Worm (Caenorhabditis elegans) whole organism, L2 larva: Measurements from ENCODE around the gene str-41.

Source experiments
- C34F6.9 ChIP-seq: fragments of 150-350 bp; optimal IDR thresholded peaks from 2 replicates; lab custom pipeline; 2014; ENCODE audit warnings: missing biosample characterization, missing genetic modification characterization
- F13H6.1 ChIP-seq: sonication (generic microtip); optimal IDR thresholded peaks from 2 replicates; lab custom pipeline; 2016; ENCODE audit warnings: missing genetic modification characterization, missing compliant biosample characterization
- Y55F3AM.14 ChIP-seq: fragments of 200-800 bp; sonication (Bioruptor generic); optimal IDR thresholded peaks from 2 replicates; lab custom pipeline; 2018; ENCODE audit warnings: mild to moderate bottlenecking, missing genetic modification characterization, missing compliant biosample characterization
- ZK546.5 ChIP-seq: sonication (generic microtip); optimal IDR thresholded peaks from 2 replicates; lab custom pipeline; 2017; ENCODE audit warnings: missing biosample characterization, missing genetic modification characterization
- aly-2 ChIP-seq: fragments of 150-350 bp; optimal IDR thresholded peaks from 2 replicates; lab custom pipeline; 2014; ENCODE audit warnings: missing biosample characterization, missing genetic modification characterization
- ama-1 ChIP-seq: fragments of 150-350 bp; optimal IDR thresholded peaks from 2 replicates; lab custom pipeline; 2018; ENCODE audit warnings: inconsistent platforms
- blmp-1 ChIP-seq: sonication (generic microtip); optimal IDR thresholded peaks from 2 replicates; lab custom pipeline; 2017; ENCODE audit warnings: missing genetic modification characterization, mild to moderate bottlenecking, missing compliant biosample characterization, antibody characterized with exemption, moderate library complexity; ENCODE audit not compliant: insufficient read depth
- ceh-82 ChIP-seq: fragments of 150-350 bp; optimal IDR thresholded peaks from 2 replicates; lab custom pipeline; 2014; ENCODE audit warnings: missing biosample characterization, missing genetic modification characterization
- crh-2 ChIP-seq: sonication (generic microtip); optimal IDR thresholded peaks from 2 replicates; lab custom pipeline; 2017; ENCODE audit warnings: missing biosample characterization, missing genetic modification characterization
- egl-27 ChIP-seq: sonication (generic microtip); optimal IDR thresholded peaks from 3 replicates; lab custom pipeline; 2017; ENCODE audit warnings: missing biosample characterization, missing genetic modification reagents, missing genetic modification characterization
- elt-1 ChIP-seq: fragments of 150-350 bp; optimal IDR thresholded peaks from 2 replicates; lab custom pipeline; 2014; ENCODE audit warnings: missing biosample characterization, missing genetic modification characterization
- gmeb-1 ChIP-seq: fragments of 150-350 bp; optimal IDR thresholded peaks from 2 replicates; lab custom pipeline; 2014; ENCODE audit warnings: missing biosample characterization, missing genetic modification characterization
- lin-11 ChIP-seq: fragments of 150-350 bp; sonication (generic microtip); optimal IDR thresholded peaks from 2 replicates; lab custom pipeline; 2014; ENCODE audit warnings: missing biosample characterization, missing genetic modification characterization, inconsistent platforms, mixed read lengths
- lin-13 ChIP-seq: fragments of 150-350 bp; optimal IDR thresholded peaks from 2 replicates; lab custom pipeline; 2014; ENCODE audit warnings: missing biosample characterization, missing genetic modification reagents, missing genetic modification characterization
- lin-39 ChIP-seq: fragments of 150-350 bp; optimal IDR thresholded peaks from 2 replicates; lab custom pipeline; 2014; ENCODE audit warnings: missing biosample characterization, missing genetic modification reagents, missing genetic modification characterization
- lsy-2 ChIP-seq, 2 experiments: fragments of 150-350 bp in 1 of 2; sonication (generic microtip) in 1 of 2; optimal IDR thresholded peaks; 2 replicates each; lab custom pipeline; 2014 to 2017; ENCODE audit warnings: missing biosample characterization in 2 of 2, missing genetic modification characterization in 2 of 2
- mab-5 ChIP-seq: fragments of 150-350 bp; optimal IDR thresholded peaks from 2 replicates; lab custom pipeline; 2014; ENCODE audit warnings: missing biosample characterization, missing genetic modification characterization
- mbf-1 ChIP-seq: sonication (generic microtip); optimal IDR thresholded peaks from 2 replicates; lab custom pipeline; 2017; ENCODE audit warnings: missing biosample characterization, missing genetic modification characterization
- nhr-12 ChIP-seq: fragments of 150-350 bp; optimal IDR thresholded peaks from 2 replicates; lab custom pipeline; 2014; ENCODE audit warnings: missing biosample characterization, missing genetic modification characterization
- nhr-129 ChIP-seq: fragments of 150-350 bp; optimal IDR thresholded peaks from 2 replicates; lab custom pipeline; 2014; ENCODE audit warnings: missing biosample characterization, missing genetic modification characterization
- nhr-21 ChIP-seq: fragments of 150-350 bp; optimal IDR thresholded peaks from 2 replicates; lab custom pipeline; 2014; ENCODE audit warnings: missing biosample characterization, missing genetic modification characterization
- nhr-237 ChIP-seq: fragments of 150-350 bp; optimal IDR thresholded peaks from 2 replicates; lab custom pipeline; 2014; ENCODE audit warnings: missing biosample characterization, missing genetic modification characterization
- nhr-25 ChIP-seq: fragments of 150-350 bp; sonication (generic microtip); optimal IDR thresholded peaks from 3 replicates; lab custom pipeline; 2014; ENCODE audit warnings: missing biosample characterization, missing genetic modification characterization
- nhr-6 ChIP-seq: fragments of 150-350 bp; optimal IDR thresholded peaks from 2 replicates; lab custom pipeline; 2014; ENCODE audit warnings: missing biosample characterization, missing genetic modification characterization
- nhr-77 ChIP-seq: fragments of 150-350 bp; optimal IDR thresholded peaks from 2 replicates; lab custom pipeline; 2014; ENCODE audit warnings: missing biosample characterization, missing genetic modification characterization
- peb-1 ChIP-seq: fragments of 150-350 bp; optimal IDR thresholded peaks from 2 replicates; lab custom pipeline; 2014; ENCODE audit warnings: missing biosample characterization, missing genetic modification characterization
- skn-1 ChIP-seq: sonication (generic microtip); optimal IDR thresholded peaks from 2 replicates; lab custom pipeline; 2017; ENCODE audit warnings: missing biosample characterization, missing genetic modification characterization
- sma-3 ChIP-seq: sonication (generic microtip); optimal IDR thresholded peaks from 2 replicates; lab custom pipeline; 2016; ENCODE audit warnings: missing genetic modification reagents, missing genetic modification characterization, missing compliant biosample characterization
- sma-9 ChIP-seq, 2 experiments: fragments of 150-350 bp in 1 of 2; sonication (generic microtip) in 1 of 2; optimal IDR thresholded peaks; 2 replicates each; lab custom pipeline; 2014 to 2016; ENCODE audit warnings: missing genetic modification characterization in 2 of 2, mild to moderate bottlenecking in 1 of 2, missing biosample characterization in 1 of 2, missing compliant biosample characterization in 1 of 2, missing genetic modification reagents in 1 of 2, moderate library complexity in 1 of 2
- unc-62 ChIP-seq: fragments of 150-350 bp; optimal IDR thresholded peaks from 2 replicates; lab custom pipeline; 2014; ENCODE audit warnings: missing biosample characterization, missing genetic modification reagents, missing genetic modification characterization
- zag-1 ChIP-seq: fragments of 150-350 bp; optimal IDR thresholded peaks from 2 replicates; lab custom pipeline; 2014; ENCODE audit warnings: missing biosample characterization, missing genetic modification characterization
- ztf-1 ChIP-seq: fragments of 200-800 bp; sonication (Bioruptor generic); conservative IDR thresholded peaks from 2 replicates; pipeline ENCODE4 v1.3.6; 2022; ENCODE audit warnings: missing genetic modification characterization, missing compliant biosample characterization
- ztf-11 ChIP-seq: sonication (generic microtip); optimal IDR thresholded peaks from 2 replicates; lab custom pipeline; 2017; ENCODE audit warnings: missing biosample characterization, missing genetic modification characterization

str-41 gene

DNA sequence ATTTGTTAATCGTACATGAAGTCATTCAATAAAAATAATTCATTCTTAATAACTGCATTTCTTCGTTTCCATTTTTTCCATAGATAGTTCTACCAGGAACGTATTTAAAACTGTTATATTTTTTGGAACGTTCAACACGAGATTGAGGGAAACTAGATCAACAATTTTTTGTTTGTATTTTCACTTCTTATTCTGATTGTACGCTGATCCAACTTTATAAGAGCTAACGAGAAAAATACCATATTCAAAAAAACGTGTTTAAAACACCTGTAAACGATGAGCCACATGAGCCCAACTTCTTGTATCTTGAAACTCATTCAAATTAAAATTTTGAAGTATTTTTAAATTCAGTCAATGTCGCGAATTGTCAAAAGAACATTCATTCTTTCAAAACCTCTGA lies 4.8 kb downstream of the str-41 start:
- TF ChIP-seq ceh-82 (tag; lab: Kevin White, UChicago) (no peak), nhr-12 (tag; lab: Kevin White, UChicago) (no peak), ztf-1 (GFP tag; lab: Robert Waterston, UW) (no peak), lin-39 (tag; lab: Kevin White, UChicago) (no peak), nhr-21 (tag; lab: Kevin White, UChicago) (peak; percentile 31), sma-3 (GFP tag; lab: Kevin White, UChicago) (peak; percentile 1)

DNA sequence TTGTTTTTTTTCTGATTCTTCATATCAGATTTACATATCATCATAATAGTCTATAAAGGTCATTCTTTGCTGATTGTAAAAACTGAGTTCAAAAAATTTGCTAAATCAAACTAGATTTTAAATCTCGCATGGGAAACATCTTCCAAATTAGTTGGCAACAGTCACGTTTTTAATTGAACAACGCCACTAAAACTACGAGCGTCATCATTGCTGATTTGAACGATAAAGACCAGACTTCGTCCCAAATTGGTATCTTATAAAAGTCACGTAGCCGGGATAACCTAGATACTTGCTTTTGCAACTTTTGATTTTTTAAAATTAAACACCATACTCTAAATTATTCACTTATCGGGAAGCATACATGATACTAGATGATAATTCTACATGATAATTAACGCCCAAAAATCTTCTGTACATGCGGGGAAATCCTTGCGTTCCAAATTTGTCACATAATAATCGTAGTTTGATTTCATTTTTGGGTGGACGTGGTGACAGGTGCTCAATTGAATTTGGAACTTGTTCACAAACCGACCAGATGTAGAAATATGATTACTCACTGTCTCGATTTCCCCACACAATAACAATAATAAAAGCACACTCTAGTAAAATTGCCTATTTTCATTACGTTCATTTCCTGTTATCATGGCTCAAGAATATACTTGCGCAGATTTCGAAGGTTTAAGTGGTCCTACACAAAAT lies 5.4 kb downstream of the str-41 start, which contains the start of gene srw-67:
Gene srw-67, plus strand, starts transcription at position 643 of the 699 bp plus-strand sequence.
- TF ChIP-seq nhr-25 (tag; lab: Kevin White, UChicago) (peak; percentile 51), ztf-1 (GFP tag; lab: Robert Waterston, UW) (no peak)

DNA sequence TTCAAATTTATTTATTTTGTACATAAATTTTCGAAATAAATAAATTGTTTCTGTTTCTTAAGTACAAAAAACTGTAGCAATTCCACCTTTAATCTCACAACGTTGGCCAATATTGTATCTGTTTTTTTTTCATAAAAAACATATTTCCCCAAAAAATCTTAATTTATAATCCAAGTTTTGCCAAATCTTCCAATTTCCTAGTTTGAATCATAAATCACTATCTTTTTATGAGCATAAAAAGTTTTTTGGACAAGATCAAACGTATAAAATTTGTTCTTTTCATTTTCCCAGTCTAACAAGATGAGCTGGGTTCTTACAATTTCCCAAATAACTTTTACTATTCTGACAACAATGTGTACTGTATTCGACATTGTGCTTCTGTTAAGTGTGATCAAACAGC lies 8.4 kb downstream of the str-41 start, which contains the start of gene srxa-4:
Gene srxa-4, plus strand, starts transcription at position 301 of the 400 bp plus-strand sequence.
- TF ChIP-seq nhr-77 (tag; lab: Kevin White, UChicago) (no peak), skn-1 (no peak), egl-27 (tag; lab: Kevin White, UChicago) (no peak), zag-1 (tag; lab: Kevin White, UChicago) (no peak), ama-1 (lab: Kevin White, UChicago) (no peak), sma-9 (GFP tag; optimal IDR thresholded peaks at IDR 0.05; lab: Kevin White, UChicago) (no peak), sma-9 (tag; optimal IDR thresholded peaks at IDR 0.05; lab: Kevin White, UChicago) (no peak), C34F6.9 (no peak), peb-1 (no peak), mbf-1 (tag; lab: Kevin White, UChicago) (no peak), nhr-6 (tag; lab: Kevin White, UChicago) (no peak)

DNA sequence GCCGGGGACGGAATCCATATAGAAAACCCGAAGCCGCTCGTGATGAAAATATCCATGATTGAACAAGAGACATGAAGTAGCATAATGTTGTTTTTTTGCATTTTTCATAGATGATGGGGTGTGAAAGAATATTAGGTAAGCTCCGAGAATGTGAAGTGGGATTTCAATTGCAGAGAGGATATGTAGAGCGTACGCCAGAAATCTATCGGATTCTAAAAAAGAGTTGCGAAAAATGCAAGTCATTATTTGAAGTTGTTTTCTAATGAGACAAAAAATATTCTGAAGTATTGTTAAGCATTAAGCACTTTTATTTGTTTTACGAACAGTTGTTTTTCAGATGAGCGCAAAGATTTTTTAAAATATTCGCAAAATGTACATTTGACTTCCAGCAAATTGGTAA lies 12.5 kb downstream of the str-41 start, which contains the start of gene F18E3.10:
Gene F18E3.10, minus strand, starts transcription at position 101 of the 400 bp plus-strand sequence.
- no peak for TF ChIP-seq unc-62 (GFP tag; lab: Kevin White, UChicago)
- no peak for TF ChIP-seq elt-1 (tag; lab: Kevin White, UChicago)
- no peak for TF ChIP-seq lin-13 (GFP tag; lab: Kevin White, UChicago)
- no peak for TF ChIP-seq crh-2 (tag; lab: Kevin White, UChicago)
- no peak for TF ChIP-seq blmp-1 (tag; lab: Kevin White, UChicago)
- TF ChIP-seq lin-11 (tag; lab: Kevin White, UChicago), result no peak
- TF ChIP-seq Y55F3AM.14 (GFP tag; lab: Kevin White, UChicago), result no peak

DNA sequence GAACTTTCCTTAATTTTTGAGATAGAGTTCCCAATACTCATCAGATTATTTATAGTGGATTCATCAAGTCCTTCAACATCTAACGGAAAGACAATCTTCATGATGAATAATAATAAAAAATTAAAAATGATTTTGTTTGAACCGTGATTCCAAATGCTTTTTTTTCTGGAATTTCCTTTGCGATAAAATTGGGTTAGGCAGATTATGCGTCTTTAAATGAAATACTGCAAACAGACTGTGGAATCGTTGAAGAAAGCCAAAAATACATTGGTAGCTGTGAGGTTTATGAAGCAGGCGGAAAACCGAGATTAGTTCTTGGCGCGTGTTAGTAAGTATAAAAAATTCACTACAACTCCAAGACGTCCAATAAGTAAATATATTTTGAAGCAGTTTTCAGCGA lies 14.8 kb downstream of the str-41 start, which contains the start of gene srw-68:
Gene srw-68, minus strand, starts transcription at position 101 of the 400 bp plus-strand sequence.
- TF ChIP-seq ZK546.5 (tag; lab: Kevin White, UChicago), result no peak
- no peak for TF ChIP-seq aly-2 (tag; lab: Kevin White, UChicago)
- no peak for TF ChIP-seq mab-5 (tag; lab: Kevin White, UChicago)
- TF ChIP-seq peb-1, result no peak
- TF ChIP-seq nhr-6 (tag; lab: Kevin White, UChicago), result no peak
- no peak for TF ChIP-seq gmeb-1 (tag; lab: Kevin White, UChicago)

DNA sequence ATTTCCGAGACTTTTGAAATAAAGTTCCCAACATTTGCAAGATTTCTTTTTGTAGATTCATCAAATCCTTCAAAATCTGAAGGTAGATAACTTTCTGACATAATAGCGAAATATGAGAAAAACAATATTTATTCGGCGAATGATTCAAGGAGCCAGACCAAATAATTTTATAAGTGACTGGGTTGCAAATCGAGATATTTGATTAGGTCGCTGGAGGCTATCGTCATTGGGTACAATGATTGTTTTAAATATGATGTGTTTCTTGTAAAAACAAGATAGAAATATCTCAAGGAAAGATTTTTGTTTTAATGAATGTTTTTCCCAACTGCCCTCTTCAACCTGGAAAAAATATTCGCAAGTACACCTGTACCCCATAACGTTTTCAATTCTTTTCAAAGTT lies 17.1 kb downstream of the str-41 start, which contains the start of gene srw-69:
Gene srw-69, minus strand, starts transcription at position 101 of the 400 bp plus-strand sequence.
- no peak for TF ChIP-seq nhr-129 (tag; lab: Kevin White, UChicago)
- TF ChIP-seq nhr-237 (tag; lab: Kevin White, UChicago), result no peak
- TF ChIP-seq ztf-11 (tag; lab: Kevin White, UChicago), result no peak
- TF ChIP-seq unc-62 (GFP tag; lab: Kevin White, UChicago), result no peak
- no peak for TF ChIP-seq lsy-2 (tag; optimal IDR thresholded peaks at IDR 0.05; lab: Kevin White, UChicago)
- no peak for TF ChIP-seq lin-13 (GFP tag; lab: Kevin White, UChicago)
- no peak for TF ChIP-seq F13H6.1 (tag; lab: Kevin White, UChicago)
- TF ChIP-seq peb-1, result no peak
- TF ChIP-seq sma-9 (GFP tag; optimal IDR thresholded peaks at IDR 0.05; lab: Kevin White, UChicago), result no peak
- TF ChIP-seq sma-9 (tag; optimal IDR thresholded peaks at IDR 0.05; lab: Kevin White, UChicago), result no peak
- no peak for TF ChIP-seq ztf-1 (GFP tag; lab: Robert Waterston, UW)
- no peak for TF ChIP-seq nhr-12 (tag; lab: Kevin White, UChicago)
